Worm (Caenorhabditis elegans) whole organism, mixed stage, embryonic: Measurements from ENCODE around the gene swsn-4.

ENCODE experiments used
- M03D4.4 ChIP-seq: sonication (generic microtip); optimal IDR thresholded peaks from 2 replicates; lab custom pipeline; 2017; ENCODE audit warnings: mild to moderate bottlenecking, missing genetic modification characterization, missing compliant biosample characterization
- bed-3 ChIP-seq: fragments of 200-800 bp; sonication (Bioruptor generic); optimal IDR thresholded peaks from 3 replicates; lab custom pipeline; 2018; ENCODE audit warnings: mild to moderate bottlenecking, missing genetic modification characterization, moderate library complexity, missing compliant biosample characterization
- blmp-1 ChIP-seq: fragments of 150-350 bp; optimal IDR thresholded peaks from 2 replicates; lab custom pipeline; 2014; ENCODE audit warnings: missing biosample characterization, missing genetic modification characterization
- ceh-39 ChIP-seq: fragments of 150-350 bp; optimal IDR thresholded peaks from 2 replicates; lab custom pipeline; 2014; ENCODE audit warnings: missing biosample characterization, missing genetic modification characterization
- ceh-43 ChIP-seq: fragments of 200-800 bp; sonication (Bioruptor generic); optimal IDR thresholded peaks from 2 replicates; lab custom pipeline; 2018; ENCODE audit warnings: mild to moderate bottlenecking, missing genetic modification characterization, moderate library complexity, missing compliant biosample characterization
- ceh-83 ChIP-seq: fragments of 200-800 bp; sonication (Bioruptor generic); optimal IDR thresholded peaks from 2 replicates; lab custom pipeline; 2018; ENCODE audit warnings: mild to moderate bottlenecking, missing genetic modification characterization, missing compliant biosample characterization
- ces-1 ChIP-seq: fragments of 150-350 bp; optimal IDR thresholded peaks from 2 replicates; lab custom pipeline; 2014; ENCODE audit warnings: missing biosample characterization, missing genetic modification reagents, missing genetic modification characterization
- cnd-1 ChIP-seq: fragments of 200-800 bp; sonication (Bioruptor generic); optimal IDR thresholded peaks from 2 replicates; lab custom pipeline; 2018; ENCODE audit warnings: mild to moderate bottlenecking, missing genetic modification characterization, missing compliant biosample characterization
- drap-1 ChIP-seq: fragments of 200-800 bp; sonication (Bioruptor generic); optimal IDR thresholded peaks from 3 replicates; lab custom pipeline; 2018; ENCODE audit warnings: mild to moderate bottlenecking, missing genetic modification characterization, missing compliant biosample characterization
- elt-1 ChIP-seq: sonication (generic microtip); optimal IDR thresholded peaks from 2 replicates; lab custom pipeline; 2017; ENCODE audit warnings: missing genetic modification characterization, mild to moderate bottlenecking, missing compliant biosample characterization, antibody characterized with exemption, moderate library complexity, borderline replicate concordance; ENCODE audit not compliant: insufficient read depth
- elt-3 ChIP-seq: fragments of 150-350 bp; optimal IDR thresholded peaks from 2 replicates; lab custom pipeline; 2014; ENCODE audit warnings: missing biosample characterization, missing genetic modification characterization
- flh-1 ChIP-seq: fragments of 200-800 bp; sonication (Bioruptor generic); optimal IDR thresholded peaks from 2 replicates; lab custom pipeline; 2018; ENCODE audit warnings: mild to moderate bottlenecking, missing genetic modification characterization, moderate library complexity, missing compliant biosample characterization
- ham-2 ChIP-seq: fragments of 200-800 bp; sonication (Bioruptor generic); optimal IDR thresholded peaks from 2 replicates; lab custom pipeline; 2018; ENCODE audit warnings: mild to moderate bottlenecking, missing genetic modification characterization, missing compliant biosample characterization
- hlh-1 ChIP-seq: fragments of 150-350 bp; optimal IDR thresholded peaks from 2 replicates; lab custom pipeline; 2014; ENCODE audit warnings: missing biosample characterization, missing genetic modification reagents, missing genetic modification characterization
- lin-13 ChIP-seq: fragments of 150-350 bp; optimal IDR thresholded peaks from 2 replicates; lab custom pipeline; 2014; ENCODE audit warnings: missing biosample characterization, missing genetic modification characterization
- lin-32 ChIP-seq: fragments of 200-800 bp; sonication (Bioruptor generic); optimal IDR thresholded peaks from 2 replicates; lab custom pipeline; 2018; ENCODE audit warnings: mild to moderate bottlenecking, missing genetic modification characterization, missing compliant biosample characterization
- lsy-2 ChIP-seq: fragments of 150-350 bp; optimal IDR thresholded peaks from 2 replicates; lab custom pipeline; 2014; ENCODE audit warnings: missing biosample characterization, missing genetic modification characterization
- mab-5 ChIP-seq: fragments of 150-350 bp; optimal IDR thresholded peaks from 2 replicates; lab custom pipeline; 2014; ENCODE audit warnings: missing biosample characterization, missing genetic modification characterization
- mep-1 ChIP-seq: fragments of 150-350 bp; optimal IDR thresholded peaks from 2 replicates; lab custom pipeline; 2017; ENCODE audit warnings: missing biosample characterization, missing genetic modification reagents, missing genetic modification characterization, inconsistent platforms
- mls-2 ChIP-seq: sonication (generic microtip); optimal IDR thresholded peaks from 2 replicates; lab custom pipeline; 2016; ENCODE audit warnings: mild to moderate bottlenecking, missing genetic modification characterization, moderate library complexity, missing compliant biosample characterization
- nhr-2 ChIP-seq: fragments of 150-350 bp; optimal IDR thresholded peaks from 2 replicates; lab custom pipeline; 2014; ENCODE audit warnings: missing biosample characterization, missing genetic modification characterization
- nhr-237 ChIP-seq: fragments of 150-350 bp; optimal IDR thresholded peaks from 2 replicates; lab custom pipeline; 2014; ENCODE audit warnings: missing biosample characterization, missing genetic modification characterization
- nhr-28 ChIP-seq: fragments of 150-350 bp; optimal IDR thresholded peaks from 2 replicates; lab custom pipeline; 2014; ENCODE audit warnings: missing biosample characterization, missing genetic modification characterization
- nhr-76 ChIP-seq: sonication (generic microtip); optimal IDR thresholded peaks from 2 replicates; lab custom pipeline; 2017; ENCODE audit warnings: missing biosample characterization, missing genetic modification characterization
- pha-4 ChIP-seq: fragments of 150-350 bp; optimal IDR thresholded peaks from 2 replicates; lab custom pipeline; 2018; ENCODE audit warnings: missing biosample characterization, missing genetic modification reagents, missing genetic modification characterization
- sem-2 ChIP-seq: fragments of 200-800 bp; sonication (Bioruptor generic); optimal IDR thresholded peaks from 2 replicates; lab custom pipeline; 2018; ENCODE audit warnings: mild to moderate bottlenecking, missing genetic modification characterization, missing compliant biosample characterization
- snpc-4 ChIP-seq: fragments of 150-350 bp; optimal IDR thresholded peaks from 2 replicates; lab custom pipeline; 2014; ENCODE audit warnings: missing biosample characterization, missing genetic modification characterization
- sptf-1 ChIP-seq: sonication (generic microtip); optimal IDR thresholded peaks from 2 replicates; lab custom pipeline; 2017; ENCODE audit warnings: mild to moderate bottlenecking, missing genetic modification characterization, moderate library complexity, missing compliant biosample characterization
- tbx-8 ChIP-seq: fragments of 200-800 bp; sonication (Bioruptor generic); optimal IDR thresholded peaks from 2 replicates; lab custom pipeline; 2018; ENCODE audit warnings: mild to moderate bottlenecking, missing genetic modification characterization, moderate library complexity, missing compliant biosample characterization
- unc-120 ChIP-seq: sonication (generic microtip); optimal IDR thresholded peaks from 2 replicates; lab custom pipeline; 2017; ENCODE audit warnings: missing genetic modification characterization, missing compliant biosample characterization; ENCODE audit not compliant: poor library complexity, severe bottlenecking
- unc-39 ChIP-seq: fragments of 150-350 bp; optimal IDR thresholded peaks from 2 replicates; lab custom pipeline; 2014; ENCODE audit warnings: missing biosample characterization, missing genetic modification characterization
- unc-62 ChIP-seq: fragments of 150-350 bp; optimal IDR thresholded peaks from 2 replicates; lab custom pipeline; 2014; ENCODE audit warnings: missing biosample characterization, missing genetic modification reagents, missing genetic modification characterization
- zip-8 ChIP-seq: fragments of 150-350 bp; optimal IDR thresholded peaks from 2 replicates; lab custom pipeline; 2014; ENCODE audit warnings: missing biosample characterization, missing genetic modification characterization
- ztf-11 ChIP-seq: fragments of 150-350 bp; optimal IDR thresholded peaks from 2 replicates; lab custom pipeline; 2014; ENCODE audit warnings: missing biosample characterization, missing genetic modification characterization

The swsn-4 gene

ce11 chrIV:11109771-11110170, 16.1 kb upstream of the swsn-4 start, which contains the start of gene pigk-1:
Gene pigk-1, minus strand, starts transcription at chrIV:11110018.
- no peak for TF ChIP-seq snpc-4 (tag; lab: Kevin White, UChicago)
- TF ChIP-seq, all 35 proteins: peak for 0

ce11 chrIV:11110995-11111619, 14.7 kb upstream of the swsn-4 start, which contains the start of gene rps-5:
Gene rps-5, minus strand, starts transcription at chrIV:11111045.
- TF ChIP-seq sem-2 (GFP tag; lab: Kevin White, UChicago) (no peak), ceh-39 (tag; lab: Kevin White, UChicago) (peak; percentile 10), zip-8 (tag; lab: Kevin White, UChicago) (no peak), unc-120 (no peak), ham-2 (GFP tag; lab: Kevin White, UChicago) (no peak), elt-1 (tag; lab: Kevin White, UChicago) (no peak), nhr-2 (tag; lab: Kevin White, UChicago) (no peak), ceh-83 (GFP tag; lab: Kevin White, UChicago) (no peak), ces-1 (peak; percentile 82), tbx-8 (no peak), cnd-1 (tag; lab: Kevin White, UChicago) (no peak), nhr-76 (no peak), flh-1 (GFP tag; lab: Kevin White, UChicago) (no peak), elt-3 (tag; lab: Kevin White, UChicago) (no peak), ceh-43 (GFP tag; lab: Kevin White, UChicago) (no peak), mab-5 (tag; lab: Kevin White, UChicago) (no peak), hlh-1 (tag; lab: Kevin White, UChicago) (peak; percentile 37), snpc-4 (tag; lab: Kevin White, UChicago) (no peak), sptf-1 (tag; lab: Kevin White, UChicago) (no peak), mls-2 (tag; lab: Kevin White, UChicago) (no peak), bed-3 (GFP tag; lab: Kevin White, UChicago) (no peak), lin-32 (no peak), unc-62 (GFP tag; lab: Kevin White, UChicago) (no peak), nhr-237 (peak; percentile 33), mep-1 (tag; lab: Kevin White, UChicago) (peak; percentile 41), lsy-2 (tag; lab: Kevin White, UChicago) (peak; percentile 76), lin-13 (peak; percentile 58), pha-4 (peak; percentile 41), blmp-1 (tag; lab: Kevin White, UChicago) (no peak), drap-1 (GFP tag; lab: Kevin White, UChicago) (no peak)

- no peak for TF ChIP-seq unc-62 (GFP tag; lab: Kevin White, UChicago)
- TF ChIP-seq sptf-1 (tag; lab: Kevin White, UChicago) = no peak
- no peak for TF ChIP-seq blmp-1 (tag; lab: Kevin White, UChicago)
- TF ChIP-seq hlh-1 (tag; lab: Kevin White, UChicago) = peak; percentile 75
- TF ChIP-seq, all 35 proteins: peak for 1
Observed at ce11 chrIV:11111898-11112297, 13.9 kb upstream of the swsn-4 start.

ce11 chrIV:11112641-11113040, 13.2 kb upstream of the swsn-4 start, which contains the start of gene clc-9:
Gene clc-9, plus strand, starts transcription at chrIV:11112941.
- TF ChIP-seq nhr-28 (tag; lab: Kevin White, UChicago) (no peak), unc-62 (GFP tag; lab: Kevin White, UChicago) (no peak)
- TF ChIP-seq, all 35 proteins: peak for 0

- TF ChIP-seq lin-13 (peak; percentile 88), ces-1 (peak; percentile 88), ceh-39 (tag; lab: Kevin White, UChicago) (peak; percentile 85), sptf-1 (tag; lab: Kevin White, UChicago) (peak; percentile 79), ceh-83 (GFP tag; lab: Kevin White, UChicago) (no peak), lin-32 (no peak), bed-3 (GFP tag; lab: Kevin White, UChicago) (no peak), elt-3 (tag; lab: Kevin White, UChicago) (no peak), sem-2 (GFP tag; lab: Kevin White, UChicago) (no peak), mls-2 (tag; lab: Kevin White, UChicago) (peak; percentile 74), nhr-76 (no peak), tbx-8 (no peak), ztf-11 (tag; lab: Kevin White, UChicago) (peak; percentile 18), zip-8 (tag; lab: Kevin White, UChicago) (no peak), cnd-1 (tag; lab: Kevin White, UChicago) (peak; percentile 58), hlh-1 (tag; lab: Kevin White, UChicago) (peak; percentile 60), blmp-1 (tag; lab: Kevin White, UChicago) (no peak), nhr-2 (tag; lab: Kevin White, UChicago) (peak; percentile 57), pha-4 (peak; percentile 73), unc-62 (GFP tag; lab: Kevin White, UChicago) (peak; percentile 31), mep-1 (tag; lab: Kevin White, UChicago) (peak; percentile 93), nhr-28 (tag; lab: Kevin White, UChicago) (no peak), unc-39 (tag; lab: Kevin White, UChicago) (no peak), mab-5 (tag; lab: Kevin White, UChicago) (no peak), lsy-2 (tag; lab: Kevin White, UChicago) (peak; percentile 87), M03D4.4 (tag; lab: Kevin White, UChicago) (peak; percentile 62), ceh-43 (GFP tag; lab: Kevin White, UChicago) (peak; percentile 38), flh-1 (GFP tag; lab: Kevin White, UChicago) (no peak), ham-2 (GFP tag; lab: Kevin White, UChicago) (peak; percentile 79), drap-1 (GFP tag; lab: Kevin White, UChicago) (peak; percentile 60), elt-1 (tag; lab: Kevin White, UChicago) (no peak), unc-120 (peak; percentile 98)
Observed at ce11 chrIV:11118837-11119491, 6.9 kb upstream of the swsn-4 start, which contains the start of the genes imp-2 and enpl-1. Gene imp-2, minus strand, starts transcription at chrIV:11118887. Gene enpl-1, plus strand, starts transcription at chrIV:11119298.
